Worm (Caenorhabditis elegans) whole organism, L3 larva: ENCODE measurements around the gene enu-3.5.

Experiments used
- R02D3.7 ChIP-seq: fragments of 150-350 bp; optimal IDR thresholded peaks from 2 replicates; lab custom pipeline; 2014; ENCODE audit warnings: missing biosample characterization, missing genetic modification characterization
- aly-2 ChIP-seq: fragments of 150-350 bp; optimal IDR thresholded peaks from 2 replicates; lab custom pipeline; 2014; ENCODE audit warnings: missing biosample characterization, missing genetic modification characterization
- ama-1 ChIP-seq: fragments of 150-350 bp; optimal IDR thresholded peaks from 2 replicates; lab custom pipeline; 2018
- egl-27 ChIP-seq: sonication (generic microtip); optimal IDR thresholded peaks from 4 replicates; lab custom pipeline; 2017; ENCODE audit warnings: missing biosample characterization, missing genetic modification reagents, missing genetic modification characterization
- egl-5 ChIP-seq: fragments of 150-350 bp; optimal IDR thresholded peaks from 2 replicates; lab custom pipeline; 2017; ENCODE audit warnings: missing biosample characterization, missing genetic modification reagents, missing genetic modification characterization, inconsistent platforms
- elt-1 ChIP-seq: fragments of 150-350 bp; optimal IDR thresholded peaks from 2 replicates; lab custom pipeline; 2014; ENCODE audit warnings: missing biosample characterization, missing genetic modification characterization
- fkh-10 ChIP-seq: sonication (generic microtip); optimal IDR thresholded peaks from 2 replicates; lab custom pipeline; 2017; ENCODE audit warnings: missing biosample characterization, missing genetic modification reagents, missing genetic modification characterization
- jun-1 ChIP-seq: fragments of 150-350 bp; optimal IDR thresholded peaks from 2 replicates; lab custom pipeline; 2014; ENCODE audit warnings: missing biosample characterization, missing genetic modification reagents, missing genetic modification characterization
- nhr-237 ChIP-seq: fragments of 150-350 bp; optimal IDR thresholded peaks from 2 replicates; lab custom pipeline; 2014; ENCODE audit warnings: missing biosample characterization, missing genetic modification characterization
- nhr-28 ChIP-seq: fragments of 150-350 bp; optimal IDR thresholded peaks from 2 replicates; lab custom pipeline; 2014; ENCODE audit warnings: missing biosample characterization, missing genetic modification characterization
- snpc-4 ChIP-seq: fragments of 150-350 bp; optimal IDR thresholded peaks from 2 replicates; lab custom pipeline; 2014; ENCODE audit warnings: missing biosample characterization, missing genetic modification characterization
- ztf-11 ChIP-seq: fragments of 150-350 bp; optimal IDR thresholded peaks from 2 replicates; lab custom pipeline; 2014; ENCODE audit warnings: missing biosample characterization, missing genetic modification characterization

DNA sequence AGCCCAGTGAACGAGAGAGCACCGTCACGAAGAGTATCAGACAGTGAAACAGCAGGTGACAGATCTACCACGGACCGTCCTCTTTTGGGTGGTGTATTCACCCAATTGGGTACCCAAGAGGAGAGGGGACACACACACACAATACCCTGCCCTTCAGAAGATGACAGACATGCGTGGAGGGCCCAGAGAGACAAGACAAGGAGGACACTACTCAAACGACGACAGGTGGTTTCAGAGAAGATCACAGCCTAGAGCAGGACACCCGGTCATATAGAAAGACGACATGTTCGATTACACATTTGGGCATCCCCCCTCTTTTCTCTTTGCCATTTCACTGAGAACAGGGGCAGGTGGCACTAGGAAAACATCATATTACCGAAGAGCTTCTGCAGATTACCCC lies 16.2 kb downstream of the enu-3.5 start:
- no peak for TF ChIP-seq aly-2 (tag; lab: Kevin White, UChicago)
- TF ChIP-seq ama-1: no peak
- TF ChIP-seq egl-27 (tag; lab: Kevin White, UChicago): no peak
- no peak for TF ChIP-seq nhr-237
- TF ChIP-seq jun-1: no peak
- TF ChIP-seq elt-1 (tag; lab: Kevin White, UChicago): no peak
- TF ChIP-seq egl-5 (tag; lab: Kevin White, UChicago): no peak
- no peak for TF ChIP-seq R02D3.7 (tag; lab: Kevin White, UChicago)
- no peak for TF ChIP-seq fkh-10 (GFP tag; lab: Kevin White, UChicago)
- TF ChIP-seq snpc-4: no peak
- no peak for TF ChIP-seq nhr-28 (tag; lab: Kevin White, UChicago)
- no peak for TF ChIP-seq ztf-11 (tag; lab: Kevin White, UChicago)
